Fruit fly (Drosophila melanogaster) whole organism, embryonic: ENCODE measurements around the gene Zn72D.

Experiments used
- BtbVII ChIP-seq: fragments of 200-800 bp; sonication (Bioruptor generic); optimal IDR thresholded peaks from 3 replicates; lab custom pipeline; 2017; ENCODE audit warnings: missing biosample characterization, mild to moderate bottlenecking, missing genetic modification characterization
- CG10274 ChIP-seq: fragments of 200-800 bp; sonication (Bioruptor generic); optimal IDR thresholded peaks from 3 replicates; lab custom pipeline; 2017; ENCODE audit warnings: missing biosample characterization, mild to moderate bottlenecking, missing genetic modification characterization
- CG12219 ChIP-seq: fragments of 200-800 bp; sonication (Bioruptor generic); optimal IDR thresholded peaks from 3 replicates; lab custom pipeline; 2018; ENCODE audit warnings: missing biosample characterization, mild to moderate bottlenecking, missing genetic modification characterization
- CG12659 ChIP-seq: fragments of 200-800 bp; sonication (Bioruptor generic); optimal IDR thresholded peaks from 3 replicates; lab custom pipeline; 2017; ENCODE audit warnings: mild to moderate bottlenecking, missing biosample characterization, missing genetic modification reagents, missing genetic modification characterization
- CG12769 ChIP-seq: fragments of 200-800 bp; sonication (Bioruptor generic); optimal IDR thresholded peaks from 2 replicates; lab custom pipeline; 2019; ENCODE audit warnings: missing biosample characterization, mild to moderate bottlenecking, missing genetic modification characterization, moderate library complexity
- CG13296 ChIP-seq: fragments of 200-800 bp; sonication (Bioruptor generic); optimal IDR thresholded peaks from 3 replicates; lab custom pipeline; 2018; ENCODE audit warnings: missing biosample characterization, mild to moderate bottlenecking, missing genetic modification characterization
- CG14050 ChIP-seq: fragments of 200-800 bp; sonication (Bioruptor generic); IDR thresholded peaks from 3 replicates; pipeline ENCODE4 v1.3.6; 2022; ENCODE audit warnings: missing biosample characterization, missing genetic modification characterization
- CG15514 ChIP-seq: fragments of 200-800 bp; sonication (Bioruptor generic); optimal IDR thresholded peaks from 3 replicates; lab custom pipeline; 2017; ENCODE audit warnings: missing biosample characterization, missing genetic modification characterization, mild to moderate bottlenecking, moderate library complexity, missing genetic modification reagents
- CG15696 ChIP-seq: fragments of 200-800 bp; sonication (Bioruptor generic); optimal IDR thresholded peaks from 2 replicates; lab custom pipeline; 2019; ENCODE audit warnings: missing biosample characterization, mild to moderate bottlenecking, missing genetic modification characterization, moderate library complexity
- CG1647 ChIP-seq: fragments of 200-800 bp; sonication (Bioruptor generic); optimal IDR thresholded peaks from 3 replicates; lab custom pipeline; 2016; ENCODE audit warnings: missing biosample characterization, missing genetic modification characterization
- CG17328 ChIP-seq: fragments of 200-800 bp; sonication (Bioruptor generic); IDR thresholded peaks from 2 replicates; pipeline ENCODE4 v1.3.6; 2022; ENCODE audit warnings: missing biosample characterization, missing genetic modification characterization
- CG2889 ChIP-seq: fragments of 200-800 bp; sonication (Bioruptor generic); IDR thresholded peaks from 3 replicates; pipeline ENCODE4 v1.3.6; 2022; ENCODE audit warnings: missing biosample characterization, missing genetic modification characterization
- CG30403 ChIP-seq: fragments of 200-800 bp; sonication (Bioruptor generic); optimal IDR thresholded peaks from 3 replicates; lab custom pipeline; 2016; ENCODE audit warnings: missing biosample characterization, missing genetic modification characterization
- CG4617 ChIP-seq: fragments of 200-800 bp; sonication (Bioruptor generic); optimal IDR thresholded peaks from 3 replicates; lab custom pipeline; 2016; ENCODE audit warnings: missing biosample characterization, missing genetic modification characterization, borderline replicate concordance
- CG6683 ChIP-seq: fragments of 200-800 bp; sonication (Bioruptor generic); optimal IDR thresholded peaks from 2 replicates; lab custom pipeline; 2017; ENCODE audit warnings: missing biosample characterization, mild to moderate bottlenecking, missing genetic modification characterization, missing genetic modification reagents
- CG6791 ChIP-seq: fragments of 200-800 bp; sonication (Bioruptor generic); IDR thresholded peaks from 3 replicates; pipeline ENCODE4 v1.3.6; 2022; ENCODE audit warnings: missing biosample characterization, missing genetic modification characterization; ENCODE audit not compliant: partially characterized antibody
- CG7271 ChIP-seq: fragments of 200-800 bp; sonication (Bioruptor generic); optimal IDR thresholded peaks from 2 replicates; lab custom pipeline; 2018; ENCODE audit warnings: missing biosample characterization, mild to moderate bottlenecking, missing genetic modification characterization, moderate library complexity
- CG9932 ChIP-seq: fragments of 200-800 bp; sonication (Bioruptor generic); IDR thresholded peaks from 2 replicates; pipeline ENCODE4 v1.3.6; 2022; ENCODE audit warnings: missing biosample characterization, missing genetic modification characterization
- CHES-1-like ChIP-seq: fragments of 200-800 bp; sonication (Bioruptor generic); optimal IDR thresholded peaks from 2 replicates; lab custom pipeline; 2016; ENCODE audit warnings: missing biosample characterization, missing genetic modification characterization
- D19B ChIP-seq: fragments of 200-800 bp; sonication (Bioruptor generic); optimal IDR thresholded peaks from 2 replicates; lab custom pipeline; 2017; ENCODE audit warnings: missing biosample characterization, mild to moderate bottlenecking, missing genetic modification characterization
- Dbx ChIP-seq: fragments of 200-800 bp; sonication (Bioruptor generic); IDR thresholded peaks from 3 replicates; pipeline ENCODE4 v1.3.6; 2022; ENCODE audit warnings: missing biosample characterization, missing genetic modification characterization
- Fer2 ChIP-seq: fragments of 200-800 bp; sonication (Bioruptor generic); optimal IDR thresholded peaks from 2 replicates; lab custom pipeline; 2018; ENCODE audit warnings: missing biosample characterization, mild to moderate bottlenecking, missing genetic modification characterization, moderate library complexity
- Hr51 ChIP-seq, 2 experiments: fragments of 200-800 bp; sonication (Bioruptor generic); optimal IDR thresholded peaks; 2 replicates in 1 of 2; 3 replicates in 1 of 2; lab custom pipeline; 2016 to 2018; ENCODE audit warnings: missing biosample characterization in 2 of 2, missing genetic modification characterization in 2 of 2, mild to moderate bottlenecking in 1 of 2, moderate library complexity in 1 of 2
- MESR4 ChIP-seq: fragments of 200-800 bp; sonication (Bioruptor generic); optimal IDR thresholded peaks from 2 replicates; lab custom pipeline; 2018; ENCODE audit warnings: missing biosample characterization, mild to moderate bottlenecking, missing genetic modification characterization, moderate library complexity
- Oli ChIP-seq: fragments of 200-800 bp; sonication (Bioruptor generic); optimal IDR thresholded peaks from 2 replicates; lab custom pipeline; 2018; ENCODE audit warnings: missing biosample characterization, mild to moderate bottlenecking, missing genetic modification characterization, moderate library complexity
- Optix ChIP-seq: fragments of 200-800 bp; sonication (Bioruptor generic); IDR thresholded peaks from 3 replicates; pipeline ENCODE4 v1.3.6; 2022; ENCODE audit warnings: missing biosample characterization, missing genetic modification characterization
- Poxn ChIP-seq: fragments of 200-800 bp; sonication (Bioruptor generic); IDR thresholded peaks from 2 replicates; pipeline ENCODE4 v1.3.6; 2022; ENCODE audit warnings: missing biosample characterization, missing genetic modification characterization
- Ptx1 ChIP-seq: fragments of 200-800 bp; sonication (Bioruptor generic); IDR thresholded peaks from 2 replicates; pipeline ENCODE4 v1.3.6; 2022; ENCODE audit warnings: missing biosample characterization, missing genetic modification characterization
- Sin3A ChIP-seq: fragments of >200 bp; optimal IDR thresholded peaks from 2 replicates; lab custom pipeline; 2018
- cad ChIP-seq: fragments of >200 bp; optimal IDR thresholded peaks from 2 replicates; lab custom pipeline; 2017; ENCODE audit warnings: missing biosample characterization, missing genetic modification characterization
- chn ChIP-seq: fragments of 200-800 bp; sonication (Bioruptor generic); optimal IDR thresholded peaks from 2 replicates; lab custom pipeline; 2016; ENCODE audit warnings: missing biosample characterization, missing genetic modification characterization
- crol ChIP-seq: fragments of 200-800 bp; sonication (Bioruptor generic); IDR thresholded peaks from 2 replicates; pipeline ENCODE4 v1.3.6; 2022; ENCODE audit warnings: missing biosample characterization, missing genetic modification characterization
- dan ChIP-seq: fragments of 200-800 bp; sonication (Bioruptor generic); IDR thresholded peaks from 2 replicates; pipeline ENCODE4 v1.3.6; 2022; ENCODE audit warnings: missing biosample characterization, missing genetic modification characterization
- dm ChIP-seq: fragments of 200-800 bp; sonication (Bioruptor generic); optimal IDR thresholded peaks from 3 replicates; lab custom pipeline; 2016; ENCODE audit warnings: missing biosample characterization, missing genetic modification characterization
- dysf ChIP-seq: fragments of 200-800 bp; sonication (Bioruptor generic); IDR thresholded peaks from 3 replicates; pipeline ENCODE4 v1.3.6; 2022; ENCODE audit warnings: missing biosample characterization, missing genetic modification characterization
- esg ChIP-seq: fragments of 200-800 bp; sonication (Bioruptor generic); conservative IDR thresholded peaks from 2 replicates; pipeline ENCODE4 v1.3.6; 2022; ENCODE audit warnings: missing biosample characterization, missing genetic modification characterization
- eyg ChIP-seq: fragments of 200-800 bp; sonication (Bioruptor generic); optimal IDR thresholded peaks from 3 replicates; lab custom pipeline; 2016; ENCODE audit warnings: missing biosample characterization, missing genetic modification characterization
- gce ChIP-seq: fragments of 200-800 bp; sonication (Bioruptor generic); IDR thresholded peaks from 3 replicates; pipeline ENCODE4 v1.3.6; 2022; ENCODE audit warnings: missing biosample characterization, missing genetic modification characterization
- gsb-n ChIP-seq: fragments of 200-800 bp; sonication (Bioruptor generic); optimal IDR thresholded peaks from 3 replicates; lab custom pipeline; 2018; ENCODE audit warnings: missing biosample characterization, mild to moderate bottlenecking, missing genetic modification characterization
- hb ChIP-seq: fragments of 200-800 bp; sonication (Bioruptor generic); IDR thresholded peaks from 3 replicates; pipeline ENCODE4 v1.3.6; 2022; ENCODE audit warnings: missing biosample characterization, missing genetic modification characterization; ENCODE audit not compliant: partially characterized antibody
- jumu ChIP-seq: fragments of 200-800 bp; sonication (Bioruptor generic); optimal IDR thresholded peaks from 3 replicates; lab custom pipeline; 2016; ENCODE audit warnings: missing biosample characterization, missing genetic modification characterization
- klu ChIP-seq: fragments of 200-800 bp; sonication (Bioruptor generic); IDR thresholded peaks from 2 replicates; pipeline ENCODE4 v1.3.6; 2022; ENCODE audit warnings: missing biosample characterization, missing genetic modification characterization
- pita ChIP-seq: fragments of 200-800 bp; sonication (Bioruptor generic); optimal IDR thresholded peaks from 2 replicates; lab custom pipeline; 2017; ENCODE audit warnings: missing biosample characterization, mild to moderate bottlenecking, missing genetic modification characterization
- ranshi ChIP-seq: fragments of 200-800 bp; sonication (Bioruptor generic); IDR thresholded peaks from 2 replicates; pipeline ENCODE4 v1.3.6; 2022; ENCODE audit warnings: missing biosample characterization, missing genetic modification characterization
- sens-2 ChIP-seq: fragments of 200-800 bp; sonication (Bioruptor generic); IDR thresholded peaks from 2 replicates; pipeline ENCODE4 v1.3.6; 2022; ENCODE audit warnings: missing biosample characterization, missing genetic modification characterization
- sim ChIP-seq: fragments of 200-800 bp; sonication (Bioruptor generic); IDR thresholded peaks from 2 replicates; pipeline ENCODE4 v1.3.6; 2022; ENCODE audit warnings: missing biosample characterization, missing genetic modification characterization
- sima ChIP-seq: fragments of 200-800 bp; sonication (Bioruptor generic); optimal IDR thresholded peaks from 2 replicates; lab custom pipeline; 2016; ENCODE audit warnings: missing biosample characterization, missing genetic modification characterization
- sisA ChIP-seq: fragments of 200-800 bp; sonication (Bioruptor generic); IDR thresholded peaks from 2 replicates; pipeline ENCODE4 v1.3.6; 2022; ENCODE audit warnings: missing biosample characterization, missing genetic modification characterization
- slbo ChIP-seq: fragments of 200-800 bp; sonication (Bioruptor generic); IDR thresholded peaks from 2 replicates; pipeline ENCODE4 v1.3.6; 2022; ENCODE audit warnings: missing biosample characterization, missing genetic modification characterization
- wdn ChIP-seq: fragments of 200-800 bp; sonication (Bioruptor generic); IDR thresholded peaks from 2 replicates; pipeline ENCODE4 v1.3.6; 2022; ENCODE audit warnings: missing biosample characterization, missing genetic modification characterization
- z ChIP-seq: fragments of 200-800 bp; sonication (Bioruptor generic); IDR thresholded peaks from 3 replicates; pipeline ENCODE4 v1.3.6; 2022; ENCODE audit warnings: missing biosample characterization, missing genetic modification characterization

Zn72D gene

DNA sequence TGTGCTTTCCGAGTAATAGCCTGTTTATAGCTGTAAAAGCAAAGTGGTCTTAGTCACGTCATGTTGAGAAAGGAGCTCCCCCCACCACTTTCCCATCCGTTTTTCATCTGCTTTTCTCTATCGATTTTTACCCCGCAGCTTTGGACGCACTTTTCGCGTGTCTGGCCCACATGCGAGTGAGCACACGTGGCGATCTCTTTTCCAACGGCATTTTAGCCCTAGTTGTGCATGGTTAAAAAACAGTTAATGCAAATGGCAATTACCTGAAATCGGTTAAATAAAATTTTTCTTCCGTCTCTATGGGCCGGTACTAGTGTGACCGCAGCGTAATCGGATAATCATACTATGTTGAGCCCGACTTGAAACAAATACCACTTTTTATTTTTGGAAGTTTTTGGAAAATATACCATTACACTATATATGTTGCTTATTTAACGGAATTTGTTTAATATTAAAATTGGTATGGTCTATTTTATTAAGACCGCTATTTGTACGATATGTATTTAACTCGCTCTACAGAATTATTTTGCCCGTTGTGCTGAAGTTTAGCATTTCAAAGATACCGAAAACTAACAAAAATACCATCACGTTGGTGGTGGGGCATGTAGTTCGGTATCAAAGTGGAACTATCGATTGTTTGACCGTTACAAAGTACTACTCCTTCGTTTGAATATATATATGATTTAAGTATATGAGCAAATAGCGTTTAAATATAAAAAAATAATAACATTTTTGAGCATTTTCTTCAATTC, at the start of gene Zn72D (continued):
- no peak for TF ChIP-seq dan
- TF ChIP-seq chn (GFP tag; lab: Kevin White, UChicago) = no peak
- TF ChIP-seq CG1647 (GFP tag; lab: Kevin White, UChicago) = no peak
- TF ChIP-seq gsb-n (tag; lab: Kevin White, UChicago) = no peak
- TF ChIP-seq z = no peak
- TF ChIP-seq Dbx (GFP tag; lab: Robert Waterston, UW) = no peak
- TF ChIP-seq CG2889 (GFP tag; lab: Robert Waterston, UW) = no peak
- no peak for TF ChIP-seq CG6791 (GFP tag; lab: Robert Waterston, UW)
- TF ChIP-seq Ptx1 = no peak
- TF ChIP-seq jumu (GFP tag; lab: Kevin White, UChicago) = no peak
- no peak for TF ChIP-seq CG13296 (GFP tag; lab: Kevin White, UChicago)
- TF ChIP-seq sim (GFP tag; lab: Robert Waterston, UW) = no peak
- TF ChIP-seq CG17328 (GFP tag; lab: Robert Waterston, UW) = no peak
- TF ChIP-seq gce = no peak
- no peak for TF ChIP-seq CG6683
- TF ChIP-seq crol = 0 out of 2 replicates have a peak, but pooled peaks have one; percentile 7
- no peak for TF ChIP-seq ranshi (GFP tag; lab: Robert Waterston, UW)
- no peak for TF ChIP-seq D19B
- peak; percentile 22 for TF ChIP-seq CG7271 (tag; lab: Kevin White, UChicago)
- TF ChIP-seq CG30403 (GFP tag; lab: Kevin White, UChicago) = no peak
- no peak for TF ChIP-seq sisA (GFP tag; lab: Robert Waterston, UW)
- TF ChIP-seq CG4617 (GFP tag; lab: Kevin White, UChicago) = peak; percentile 64
- TF ChIP-seq CG12769 (tag; lab: Kevin White, UChicago) = no peak
- TF ChIP-seq MESR4 (GFP tag; lab: Kevin White, UChicago) = peak; percentile 95
- no peak for TF ChIP-seq Optix (GFP tag; lab: Robert Waterston, UW)
- no peak for TF ChIP-seq CG10274 (GFP tag; lab: Kevin White, UChicago)
- peak; percentile 73 for TF ChIP-seq Sin3A
- no peak for TF ChIP-seq cad (GFP tag; lab: Kevin White, UChicago)
- no peak for TF ChIP-seq hb (GFP tag; lab: Robert Waterston, UW)
- no peak for TF ChIP-seq CG14050 (GFP tag; lab: Robert Waterston, UW)
- no peak for TF ChIP-seq eyg (GFP tag; lab: Kevin White, UChicago)
- no peak for TF ChIP-seq slbo (GFP tag; lab: Robert Waterston, UW)
- TF ChIP-seq dysf = no peak
- TF ChIP-seq Oli = no peak
- TF ChIP-seq Fer2 (tag; lab: Kevin White, UChicago) = no peak
- TF ChIP-seq pita (GFP tag; lab: Kevin White, UChicago) = no peak
- no peak for TF ChIP-seq dm (GFP tag; lab: Kevin White, UChicago)
- TF ChIP-seq wdn (GFP tag; lab: Robert Waterston, UW) = no peak
- no peak for TF ChIP-seq klu
- no peak for TF ChIP-seq sens-2
- TF ChIP-seq Poxn = no peak
- no peak for TF ChIP-seq CHES-1-like (GFP tag; lab: Kevin White, UChicago)
- TF ChIP-seq BtbVII (GFP tag; lab: Kevin White, UChicago) = no peak
- TF ChIP-seq CG15514 (GFP tag; lab: Kevin White, UChicago) = peak; percentile 21
- TF ChIP-seq esg (GFP tag; lab: Robert Waterston, UW) = no peak
- TF ChIP-seq CG15696 = no peak
- TF ChIP-seq sima (GFP tag; lab: Kevin White, UChicago) = no peak
- TF ChIP-seq CG12659 (GFP tag; lab: Kevin White, UChicago) = peak; percentile 22
- TF ChIP-seq CG9932 (GFP tag; lab: Robert Waterston, UW) = no peak
- no peak for TF ChIP-seq Hr51 (GFP tag; optimal IDR thresholded peaks at IDR 0.05; lab: Kevin White, UChicago)
- TF ChIP-seq CG12219 (GFP tag; lab: Kevin White, UChicago) = no peak
